Worm (Caenorhabditis elegans) whole organism, L2 larva: ENCODE measurements around the gene F19B6.3.

ENCODE experiments used
- ama-1 ChIP-seq: fragments of 150-350 bp; optimal IDR thresholded peaks from 2 replicates; lab custom pipeline; 2018; ENCODE audit warnings: inconsistent platforms
- fos-1 ChIP-seq: fragments of 150-350 bp; optimal IDR thresholded peaks from 2 replicates; lab custom pipeline; 2014; ENCODE audit warnings: missing biosample characterization, missing genetic modification characterization
- nhr-11 ChIP-seq: fragments of 150-350 bp; optimal IDR thresholded peaks from 2 replicates; lab custom pipeline; 2014; ENCODE audit warnings: missing biosample characterization, missing genetic modification characterization
- nhr-237 ChIP-seq: fragments of 150-350 bp; optimal IDR thresholded peaks from 2 replicates; lab custom pipeline; 2014; ENCODE audit warnings: missing biosample characterization, missing genetic modification characterization
- nhr-77 ChIP-seq: fragments of 150-350 bp; optimal IDR thresholded peaks from 2 replicates; lab custom pipeline; 2014; ENCODE audit warnings: missing biosample characterization, missing genetic modification characterization
- skn-1 ChIP-seq: sonication (generic microtip); optimal IDR thresholded peaks from 2 replicates; lab custom pipeline; 2017; ENCODE audit warnings: missing biosample characterization, missing genetic modification characterization
- snpc-4 ChIP-seq: fragments of 150-350 bp; optimal IDR thresholded peaks from 2 replicates; lab custom pipeline; 2014; ENCODE audit warnings: missing biosample characterization, missing genetic modification characterization
- unc-62 ChIP-seq: fragments of 150-350 bp; optimal IDR thresholded peaks from 2 replicates; lab custom pipeline; 2014; ENCODE audit warnings: missing biosample characterization, missing genetic modification reagents, missing genetic modification characterization
- ztf-11 ChIP-seq: sonication (generic microtip); optimal IDR thresholded peaks from 2 replicates; lab custom pipeline; 2017; ENCODE audit warnings: missing biosample characterization, missing genetic modification characterization
- ztf-4 ChIP-seq: fragments of 150-350 bp; optimal IDR thresholded peaks from 2 replicates; lab custom pipeline; 2014; ENCODE audit warnings: missing biosample characterization, missing genetic modification characterization

ce11 chrIV:12376021-12376420 lies 49.0 kb downstream of the F19B6.3 start, which contains the start of gene atz-1:
- no peak for TF ChIP-seq ama-1 (lab: Kevin White, UChicago)
- TF ChIP-seq nhr-237 (tag; lab: Kevin White, UChicago) = no peak
- TF ChIP-seq fos-1 (tag; lab: Kevin White, UChicago) = no peak
- no peak for TF ChIP-seq nhr-77 (tag; lab: Kevin White, UChicago)
- no peak for TF ChIP-seq skn-1 (tag; lab: Kevin White, UChicago)
- no peak for TF ChIP-seq ztf-4
- no peak for TF ChIP-seq unc-62 (GFP tag; lab: Kevin White, UChicago)
- no peak for TF ChIP-seq nhr-11 (tag; lab: Kevin White, UChicago)
- no peak for TF ChIP-seq ztf-11
- no peak for TF ChIP-seq snpc-4 (tag; lab: Kevin White, UChicago)
